Fruit fly (Drosophila melanogaster) whole organism, embryonic: ENCODE measurements around the gene Spt6.
A peak's percentile ranks its signal among the peaks of the same experiment; 100 is the strongest.

Source experiments
- ATbp ChIP-seq: fragments of 200-800 bp; sonication (Bioruptor generic); optimal IDR thresholded peaks from 2 replicates; lab custom pipeline; 2017; ENCODE audit warnings: missing biosample characterization, mild to moderate bottlenecking, missing genetic modification characterization, missing genetic modification reagents
- Aef1 ChIP-seq: fragments of 200-800 bp; sonication (Bioruptor generic); IDR thresholded peaks from 3 replicates; pipeline ENCODE4 v1.3.6; 2022; ENCODE audit warnings: missing biosample characterization, missing genetic modification characterization
- Atf3 ChIP-seq: fragments of 200-800 bp; sonication (Bioruptor generic); optimal IDR thresholded peaks from 3 replicates; lab custom pipeline; 2016; ENCODE audit warnings: missing biosample characterization, missing genetic modification characterization
- Atf6 ChIP-seq: fragments of 200-800 bp; sonication (Bioruptor generic); IDR thresholded peaks from 2 replicates; pipeline ENCODE4 v1.3.6; 2022; ENCODE audit warnings: missing biosample characterization, missing genetic modification characterization
- C15 ChIP-seq: fragments of 200-800 bp; sonication (Bioruptor generic); IDR thresholded peaks from 3 replicates; pipeline ENCODE4 v1.3.6; 2022; ENCODE audit warnings: missing biosample characterization, missing genetic modification characterization
- CG10654 ChIP-seq: fragments of 200-800 bp; sonication (Bioruptor generic); optimal IDR thresholded peaks from 2 replicates; lab custom pipeline; 2016; ENCODE audit warnings: missing biosample characterization, missing genetic modification characterization
- CG12155 ChIP-seq: fragments of 200-800 bp; sonication (Bioruptor generic); optimal IDR thresholded peaks from 3 replicates; lab custom pipeline; 2016; ENCODE audit warnings: missing biosample characterization, missing genetic modification characterization
- CG12236 ChIP-seq: fragments of 200-800 bp; sonication (Bioruptor generic); optimal IDR thresholded peaks from 2 replicates; lab custom pipeline; 2016; ENCODE audit warnings: missing biosample characterization, missing genetic modification characterization
- CG14667 ChIP-seq: fragments of 200-800 bp; sonication (Bioruptor generic); IDR thresholded peaks from 2 replicates; pipeline ENCODE4 v1.3.6; 2022; ENCODE audit warnings: missing biosample characterization, missing genetic modification characterization
- CG15269 ChIP-seq: fragments of 200-800 bp; sonication (Bioruptor generic); optimal IDR thresholded peaks from 2 replicates; lab custom pipeline; 2018; ENCODE audit warnings: missing biosample characterization, mild to moderate bottlenecking, missing genetic modification characterization, moderate library complexity
- CG16813 ChIP-seq: fragments of 200-800 bp; sonication (Bioruptor generic); IDR thresholded peaks from 3 replicates; pipeline ENCODE4 v1.3.6; 2022; ENCODE audit warnings: missing biosample characterization, missing genetic modification characterization; ENCODE audit not compliant: partially characterized antibody
- CG17328 ChIP-seq: fragments of 200-800 bp; sonication (Bioruptor generic); IDR thresholded peaks from 2 replicates; pipeline ENCODE4 v1.3.6; 2022; ENCODE audit warnings: missing biosample characterization, missing genetic modification characterization
- CG2202 ChIP-seq: fragments of 200-800 bp; sonication (Bioruptor generic); optimal IDR thresholded peaks from 2 replicates; lab custom pipeline; 2018; ENCODE audit warnings: missing biosample characterization, mild to moderate bottlenecking, missing genetic modification characterization
- CG30403 ChIP-seq: fragments of 200-800 bp; sonication (Bioruptor generic); optimal IDR thresholded peaks from 3 replicates; lab custom pipeline; 2016; ENCODE audit warnings: missing biosample characterization, missing genetic modification characterization
- CG3163 ChIP-seq: fragments of 200-800 bp; sonication (Bioruptor generic); optimal IDR thresholded peaks from 3 replicates; lab custom pipeline; 2016; ENCODE audit warnings: missing biosample characterization, missing genetic modification characterization
- CG3847 ChIP-seq: fragments of 200-800 bp; sonication (Bioruptor generic); IDR thresholded peaks from 2 replicates; pipeline ENCODE4 v1.3.6; 2022; ENCODE audit warnings: missing biosample characterization, missing genetic modification characterization
- CG4424 ChIP-seq: fragments of 200-800 bp; sonication (Bioruptor generic); optimal IDR thresholded peaks from 3 replicates; lab custom pipeline; 2016; ENCODE audit warnings: missing biosample characterization, missing genetic modification characterization
- CG6272 ChIP-seq: fragments of 200-800 bp; sonication (Bioruptor generic); IDR thresholded peaks from 2 replicates; pipeline ENCODE4 v1.3.6; 2022; ENCODE audit warnings: missing biosample characterization, missing genetic modification characterization
- CG6689 ChIP-seq: fragments of 200-800 bp; sonication (Bioruptor generic); IDR thresholded peaks from 2 replicates; pipeline ENCODE4 v1.3.6; 2022; ENCODE audit warnings: missing biosample characterization, missing genetic modification characterization
- CG9817 ChIP-seq: fragments of 200-800 bp; sonication (Bioruptor generic); optimal IDR thresholded peaks from 2 replicates; lab custom pipeline; 2018; ENCODE audit warnings: missing biosample characterization, mild to moderate bottlenecking, missing genetic modification characterization, moderate library complexity
- CHES-1-like ChIP-seq: fragments of 200-800 bp; sonication (Bioruptor generic); optimal IDR thresholded peaks from 2 replicates; lab custom pipeline; 2016; ENCODE audit warnings: missing biosample characterization, missing genetic modification characterization
- CoRest ChIP-seq: fragments of 200-800 bp; sonication (Bioruptor generic); optimal IDR thresholded peaks from 3 replicates; lab custom pipeline; 2018; ENCODE audit warnings: missing biosample characterization, mild to moderate bottlenecking, missing genetic modification characterization, moderate library complexity
- Dll ChIP-seq: fragments of 200-800 bp; sonication (Bioruptor generic); IDR thresholded peaks from 4 replicates; pipeline ENCODE4 v1.3.6; 2022; ENCODE audit warnings: missing biosample characterization, missing genetic modification characterization; ENCODE audit not compliant: partially characterized antibody
- Dp ChIP-seq: fragments of 200-800 bp; sonication (Bioruptor generic); optimal IDR thresholded peaks from 2 replicates; lab custom pipeline; 2018; ENCODE audit warnings: missing biosample characterization, mild to moderate bottlenecking, missing genetic modification characterization, moderate library complexity
- ERR ChIP-seq: fragments of 200-800 bp; sonication (Bioruptor generic); optimal IDR thresholded peaks from 2 replicates; lab custom pipeline; 2016; ENCODE audit warnings: missing biosample characterization, missing genetic modification characterization
- Ets65A ChIP-seq: fragments of 200-800 bp; sonication (Bioruptor generic); peaks from one replicate; lab custom pipeline; 2016; ENCODE audit warnings: missing biosample characterization, missing genetic modification characterization
- HLHmδ ChIP-seq: fragments of 200-800 bp; sonication (Bioruptor generic); optimal IDR thresholded peaks from 2 replicates; lab custom pipeline; 2018; ENCODE audit warnings: missing biosample characterization, mild to moderate bottlenecking, missing genetic modification characterization, moderate library complexity
- Hsf ChIP-seq: fragments of 200-800 bp; sonication (Bioruptor generic); optimal IDR thresholded peaks from 3 replicates; lab custom pipeline; 2016; ENCODE audit warnings: missing biosample characterization, missing genetic modification characterization
- MTF-1 ChIP-seq: fragments of 200-800 bp; sonication (Bioruptor generic); optimal IDR thresholded peaks from 2 replicates; lab custom pipeline; 2018; ENCODE audit warnings: missing biosample characterization, mild to moderate bottlenecking, missing genetic modification characterization, borderline replicate concordance
- Med ChIP-seq: fragments of 200-800 bp; sonication (Bioruptor generic); peaks from one replicate; lab custom pipeline; 2016; ENCODE audit warnings: missing biosample characterization, missing genetic modification characterization, mild to moderate bottlenecking, inconsistent platforms, moderate library complexity
- NC2α ChIP-seq: fragments of 200-800 bp; sonication (Bioruptor generic); optimal IDR thresholded peaks from 2 replicates; lab custom pipeline; 2016; ENCODE audit warnings: missing biosample characterization, missing genetic modification characterization
- Nf-YC ChIP-seq: fragments of 200-800 bp; optimal IDR thresholded peaks from 3 replicates; lab custom pipeline; 2019; ENCODE audit warnings: missing biosample characterization, mild to moderate bottlenecking, missing genetic modification characterization, moderate library complexity
- Oaz ChIP-seq: fragments of 200-800 bp; sonication (Bioruptor generic); IDR thresholded peaks from 2 replicates; pipeline ENCODE4 v1.3.6; 2022; ENCODE audit warnings: missing biosample characterization, missing genetic modification characterization
- Ssrp ChIP-seq: fragments of 200-800 bp; sonication (Bioruptor generic); optimal IDR thresholded peaks from 2 replicates; lab custom pipeline; 2018; ENCODE audit warnings: missing biosample characterization, mild to moderate bottlenecking, missing genetic modification characterization, moderate library complexity
- Tbp ChIP-seq: fragments of >200 bp; optimal IDR thresholded peaks from 2 replicates; lab custom pipeline; 2018; ENCODE audit warnings: missing biosample characterization, missing genetic modification characterization
- Trl ChIP-seq, 3 experiments: fragments of >200 bp in 2 of 3; fragments of 200-800 bp in 1 of 3; sonication (Bioruptor generic) in 1 of 3; optimal IDR thresholded peaks; 2 replicates in 1 of 3; 3 replicates in 2 of 3; lab custom pipeline; 2016 to 2017; ENCODE audit warnings: missing biosample characterization in 1 of 3, missing genetic modification characterization in 1 of 3
- ab ChIP-seq: fragments of 200-800 bp; sonication (Bioruptor generic); optimal IDR thresholded peaks from 2 replicates; lab custom pipeline; 2016; ENCODE audit warnings: missing biosample characterization, missing genetic modification characterization
- ap ChIP-seq: fragments of 200-800 bp; sonication (Bioruptor generic); IDR thresholded peaks from 2 replicates; pipeline ENCODE4 v1.3.6; 2022; ENCODE audit warnings: missing biosample characterization, missing genetic modification characterization
- disco-r ChIP-seq: fragments of 200-800 bp; sonication (Bioruptor generic); optimal IDR thresholded peaks from 2 replicates; lab custom pipeline; 2016; ENCODE audit warnings: missing biosample characterization, missing genetic modification characterization
- en ChIP-seq: fragments of 200-800 bp; sonication (Bioruptor generic); optimal IDR thresholded peaks from 2 replicates; lab custom pipeline; 2016; ENCODE audit warnings: missing biosample characterization, missing genetic modification characterization
- eyg ChIP-seq: fragments of 200-800 bp; sonication (Bioruptor generic); optimal IDR thresholded peaks from 3 replicates; lab custom pipeline; 2016; ENCODE audit warnings: missing biosample characterization, missing genetic modification characterization
- fu2 ChIP-seq: fragments of 200-800 bp; sonication (Bioruptor generic); optimal IDR thresholded peaks from 2 replicates; lab custom pipeline; 2016; ENCODE audit warnings: missing biosample characterization, missing genetic modification characterization
- grau ChIP-seq: fragments of 200-800 bp; optimal IDR thresholded peaks from 3 replicates; lab custom pipeline; 2019; ENCODE audit warnings: missing biosample characterization, mild to moderate bottlenecking, missing genetic modification characterization, moderate library complexity
- ind ChIP-seq: fragments of 200-800 bp; sonication (Bioruptor generic); optimal IDR thresholded peaks from 3 replicates; lab custom pipeline; 2016; ENCODE audit warnings: missing biosample characterization, missing genetic modification characterization
- odd ChIP-seq: fragments of 200-800 bp; sonication (Bioruptor generic); optimal IDR thresholded peaks from 2 replicates; lab custom pipeline; 2017; ENCODE audit warnings: missing biosample characterization, mild to moderate bottlenecking, missing genetic modification characterization
- pfk ChIP-seq: fragments of 200-800 bp; sonication (Bioruptor generic); optimal IDR thresholded peaks from 2 replicates; lab custom pipeline; 2018; ENCODE audit warnings: missing biosample characterization, mild to moderate bottlenecking, missing genetic modification characterization, moderate library complexity
- row ChIP-seq: fragments of 200-800 bp; sonication (Bioruptor generic); IDR thresholded peaks from 3 replicates; pipeline ENCODE4 v1.3.6; 2022; ENCODE audit warnings: missing biosample characterization, missing genetic modification characterization
- scrt ChIP-seq: fragments of 200-800 bp; sonication (Bioruptor generic); optimal IDR thresholded peaks from 2 replicates; lab custom pipeline; 2018; ENCODE audit warnings: missing biosample characterization, mild to moderate bottlenecking, missing genetic modification characterization, moderate library complexity
- sim ChIP-seq: fragments of 200-800 bp; sonication (Bioruptor generic); IDR thresholded peaks from 2 replicates; pipeline ENCODE4 v1.3.6; 2022; ENCODE audit warnings: missing biosample characterization, missing genetic modification characterization
- sisA ChIP-seq: fragments of 200-800 bp; sonication (Bioruptor generic); IDR thresholded peaks from 2 replicates; pipeline ENCODE4 v1.3.6; 2022; ENCODE audit warnings: missing biosample characterization, missing genetic modification characterization
- slp2 ChIP-seq: fragments of 200-800 bp; sonication (Bioruptor generic); optimal IDR thresholded peaks from 2 replicates; lab custom pipeline; 2016; ENCODE audit warnings: missing biosample characterization, missing genetic modification characterization
- tgo ChIP-seq: fragments of 200-800 bp; sonication (Bioruptor generic); IDR thresholded peaks from 3 replicates; pipeline ENCODE4 v1.3.6; 2022; ENCODE audit warnings: missing biosample characterization, missing genetic modification characterization
- vfl ChIP-seq: fragments of 200-800 bp; sonication (Bioruptor generic); optimal IDR thresholded peaks from 2 replicates; lab custom pipeline; 2016; ENCODE audit warnings: missing biosample characterization, missing genetic modification characterization

Spt6 gene

DNA sequence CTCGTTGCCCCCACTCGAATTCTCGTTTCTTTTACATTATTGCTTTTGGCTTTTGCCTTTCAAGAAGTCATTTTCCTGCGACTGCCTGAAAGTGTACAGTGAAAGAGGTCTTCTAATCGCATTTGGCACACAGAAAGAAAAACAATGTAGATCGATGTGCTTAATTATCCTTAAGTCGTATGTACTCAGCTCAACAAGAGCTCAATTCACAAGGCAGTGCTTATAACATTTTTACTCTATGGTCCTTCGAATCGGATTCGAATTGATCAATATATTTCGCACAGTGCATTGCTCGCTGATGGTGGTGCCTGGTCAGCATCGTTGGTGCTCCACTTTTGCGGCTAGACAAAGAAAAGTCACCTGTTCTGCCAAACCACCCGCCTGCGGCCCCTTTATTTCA is 42.8 kb downstream of the Spt6 start (continued):
- no peak for TF ChIP-seq CHES-1-like (GFP tag; lab: Kevin White, UChicago)
- peak; percentile 32; the same call in 1 of the 2 replicates for TF ChIP-seq CG17328 (GFP tag; lab: Robert Waterston, UW)
- TF ChIP-seq slp2 = no peak
- no peak for TF ChIP-seq CG9817
- TF ChIP-seq CG2202 (tag; lab: Kevin White, UChicago) = no peak
- no peak for TF ChIP-seq CG10654 (GFP tag; lab: Kevin White, UChicago)
- no peak for TF ChIP-seq Trl (optimal IDR thresholded peaks at IDR 0.05; lab: Kevin White, UChicago)
- peak; percentile 11 for TF ChIP-seq Trl (GFP tag; optimal IDR thresholded peaks at IDR 0.05; lab: Kevin White, UChicago)
- no peak for TF ChIP-seq pfk (GFP tag; lab: Kevin White, UChicago)
- TF ChIP-seq CG6272 (GFP tag; lab: Robert Waterston, UW) = no peak
- no peak for TF ChIP-seq CG4424 (GFP tag; lab: Kevin White, UChicago)
- TF ChIP-seq sim (GFP tag; lab: Robert Waterston, UW) = no peak
- peak; percentile 32 for TF ChIP-seq CG15269 (tag; lab: Kevin White, UChicago)
- TF ChIP-seq en (GFP tag; lab: Kevin White, UChicago) = no peak
- TF ChIP-seq Nf-YC = no peak
- no peak for TF ChIP-seq ap (GFP tag; lab: Robert Waterston, UW)
- no peak for TF ChIP-seq ab (GFP tag; lab: Kevin White, UChicago)
- no peak for TF ChIP-seq Dll (GFP tag; lab: Robert Waterston, UW)
- peak; percentile 14 for TF ChIP-seq CG30403 (GFP tag; lab: Kevin White, UChicago)
- no peak for TF ChIP-seq CG3847
- no peak for TF ChIP-seq CG3163 (GFP tag; lab: Kevin White, UChicago)
- TF ChIP-seq ind (GFP tag; lab: Kevin White, UChicago) = peak; percentile 31
- TF ChIP-seq vfl (GFP tag; lab: Kevin White, UChicago) = no peak
- no peak for TF ChIP-seq HLHmδ
- TF ChIP-seq MTF-1 = no peak
- TF ChIP-seq Med (GFP tag; lab: Kevin White, UChicago) = peak; percentile 82
- TF ChIP-seq Hsf (GFP tag; lab: Kevin White, UChicago) = no peak
- peak; percentile 35 for TF ChIP-seq ATbp (GFP tag; lab: Kevin White, UChicago)
- no peak for TF ChIP-seq disco-r (GFP tag; lab: Kevin White, UChicago)
- peak; percentile 49; the same call in 2 of the 3 replicates for TF ChIP-seq row (GFP tag; lab: Robert Waterston, UW)
- no peak for TF ChIP-seq tgo
- TF ChIP-seq fu2 (GFP tag; lab: Kevin White, UChicago) = no peak
- TF ChIP-seq CG12155 (GFP tag; lab: Kevin White, UChicago) = no peak
- no peak for TF ChIP-seq odd (GFP tag; lab: Kevin White, UChicago)
- TF ChIP-seq grau (tag; lab: Kevin White, UChicago) = peak; percentile 31
- no peak for TF ChIP-seq Dp (GFP tag; lab: Kevin White, UChicago)
- no peak for TF ChIP-seq Ssrp (tag; lab: Kevin White, UChicago)
- peak; percentile 5 for TF ChIP-seq scrt (GFP tag; lab: Kevin White, UChicago)
- TF ChIP-seq Atf3 (GFP tag; lab: Kevin White, UChicago) = peak; percentile 19
- TF ChIP-seq Oaz (GFP tag; lab: Robert Waterston, UW) = no peak
- no peak for TF ChIP-seq CoRest (tag; lab: Kevin White, UChicago)
- no peak for TF ChIP-seq eyg (GFP tag; lab: Kevin White, UChicago)
- no peak for TF ChIP-seq CG14667
- TF ChIP-seq ERR = no peak
- TF ChIP-seq Ets65A (GFP tag; lab: Kevin White, UChicago) = peak; percentile 94
- TF ChIP-seq C15 = no peak
- no peak for TF ChIP-seq NC2α (GFP tag; lab: Kevin White, UChicago)
- TF ChIP-seq Atf6 (GFP tag; lab: Robert Waterston, UW) = no peak
- no peak for TF ChIP-seq Tbp
- TF ChIP-seq sisA (GFP tag; lab: Robert Waterston, UW) = peak; percentile 48
- TF ChIP-seq Aef1 = no peak
- no peak for TF ChIP-seq CG12236 (GFP tag; lab: Kevin White, UChicago)
- TF ChIP-seq CG16813 (GFP tag; lab: Robert Waterston, UW) = no peak
- 0 out of 2 replicates have a peak, but pooled peaks have one; percentile 14 for TF ChIP-seq CG6689
